Worm (Caenorhabditis elegans) whole organism, L4 larva: ENCODE results near the gene lem-2.

Source experiments
- ama-1 ChIP-seq: fragments of 150-350 bp; optimal IDR thresholded peaks from 2 replicates; lab custom pipeline; 2014; ENCODE audit warnings: inconsistent platforms, mixed read lengths
- mes-2 ChIP-seq: sonication (generic microtip); optimal IDR thresholded peaks from 2 replicates; lab custom pipeline; 2016; ENCODE audit warnings: missing genotype, mild to moderate bottlenecking, missing genetic modification characterization, missing compliant biosample characterization; ENCODE audit not compliant: poor library complexity, severe bottlenecking
- nhr-77 ChIP-seq: fragments of 150-350 bp; optimal IDR thresholded peaks from 2 replicates; lab custom pipeline; 2014; ENCODE audit warnings: missing biosample characterization, missing genetic modification characterization
- skn-1 ChIP-seq: fragments of 150-350 bp; optimal IDR thresholded peaks from 2 replicates; lab custom pipeline; 2014; ENCODE audit warnings: missing biosample characterization, missing genetic modification characterization

ce11 chrII:14086931-14087330, 23.7 kb downstream of the lem-2 start:
- TF ChIP-seq skn-1 (no peak), nhr-77 (tag; lab: Kevin White, UChicago) (no peak), ama-1 (lab: Kevin White, UChicago) (no peak), mes-2 (tag; lab: Kevin White, UChicago) (no peak)
